Worm (Caenorhabditis elegans): ENCODE results near the gene T13H10.2.

- TF ChIP-seq R02D3.7 (tag; optimal IDR thresholded peaks at IDR 0.05) (no peak), gmeb-1 (tag; optimal IDR thresholded peaks at IDR 0.05) (no peak), nhr-25 (tag; optimal IDR thresholded peaks at IDR 0.05) (no peak), mdl-1 (tag; optimal IDR thresholded peaks at IDR 0.05) (no peak), unc-39 (tag; optimal IDR thresholded peaks at IDR 0.05) (no peak), dmd-4 (tag; optimal IDR thresholded peaks at IDR 0.05) (no peak), nhr-129 (tag; optimal IDR thresholded peaks at IDR 0.05) (peak; percentile 56), ceh-82 (tag; optimal IDR thresholded peaks at IDR 0.05) (no peak), ztf-4 (tag; optimal IDR thresholded peaks at IDR 0.05) (no peak), elt-3 (tag; optimal IDR thresholded peaks at IDR 0.05) (no peak), lsy-2 (tag; optimal IDR thresholded peaks at IDR 0.05) (peak in 1 of 2 experiments; percentile 61), nhr-237 (tag; optimal IDR thresholded peaks at IDR 0.05) (no peak)
These were observed 35.7 kb upstream of the T13H10.2 start, which contains the start of gene dur-1 for ce11 chrIV:9928180-9928896.
